Worm (Caenorhabditis elegans) whole organism, L2 larva: ENCODE data around the gene B0284.3.

Experiments
- C34F6.9 ChIP-seq: fragments of 150-350 bp; optimal IDR thresholded peaks from 2 replicates; lab custom pipeline; 2014; ENCODE audit warnings: missing biosample characterization, missing genetic modification characterization
- F13H6.1 ChIP-seq: sonication (generic microtip); optimal IDR thresholded peaks from 2 replicates; lab custom pipeline; 2016; ENCODE audit warnings: missing genetic modification characterization, missing compliant biosample characterization
- Y55F3AM.14 ChIP-seq: fragments of 200-800 bp; sonication (Bioruptor generic); optimal IDR thresholded peaks from 2 replicates; lab custom pipeline; 2018; ENCODE audit warnings: mild to moderate bottlenecking, missing genetic modification characterization, missing compliant biosample characterization
- ZK546.5 ChIP-seq: sonication (generic microtip); optimal IDR thresholded peaks from 2 replicates; lab custom pipeline; 2017; ENCODE audit warnings: missing biosample characterization, missing genetic modification characterization
- alr-1 ChIP-seq: fragments of 150-350 bp; optimal IDR thresholded peaks from 2 replicates; lab custom pipeline; 2014; ENCODE audit warnings: missing biosample characterization, missing genetic modification characterization
- aly-2 ChIP-seq: fragments of 150-350 bp; optimal IDR thresholded peaks from 2 replicates; lab custom pipeline; 2014; ENCODE audit warnings: missing biosample characterization, missing genetic modification characterization
- ama-1 ChIP-seq: fragments of 150-350 bp; optimal IDR thresholded peaks from 2 replicates; lab custom pipeline; 2018; ENCODE audit warnings: inconsistent platforms
- ceh-16 ChIP-seq: fragments of 150-350 bp; optimal IDR thresholded peaks from 2 replicates; lab custom pipeline; 2014; ENCODE audit warnings: missing biosample characterization, missing genetic modification characterization
- ceh-82 ChIP-seq: fragments of 150-350 bp; optimal IDR thresholded peaks from 2 replicates; lab custom pipeline; 2014; ENCODE audit warnings: missing biosample characterization, missing genetic modification characterization
- crh-2 ChIP-seq: sonication (generic microtip); optimal IDR thresholded peaks from 2 replicates; lab custom pipeline; 2017; ENCODE audit warnings: missing biosample characterization, missing genetic modification characterization
- egl-27 ChIP-seq: sonication (generic microtip); optimal IDR thresholded peaks from 3 replicates; lab custom pipeline; 2017; ENCODE audit warnings: missing biosample characterization, missing genetic modification reagents, missing genetic modification characterization
- elt-1 ChIP-seq: fragments of 150-350 bp; optimal IDR thresholded peaks from 2 replicates; lab custom pipeline; 2014; ENCODE audit warnings: missing biosample characterization, missing genetic modification characterization
- fos-1 ChIP-seq: fragments of 150-350 bp; optimal IDR thresholded peaks from 2 replicates; lab custom pipeline; 2014; ENCODE audit warnings: missing biosample characterization, missing genetic modification characterization
- gmeb-1 ChIP-seq: fragments of 150-350 bp; optimal IDR thresholded peaks from 2 replicates; lab custom pipeline; 2014; ENCODE audit warnings: missing biosample characterization, missing genetic modification characterization
- lin-11 ChIP-seq: fragments of 150-350 bp; sonication (generic microtip); optimal IDR thresholded peaks from 2 replicates; lab custom pipeline; 2014; ENCODE audit warnings: missing biosample characterization, missing genetic modification characterization, inconsistent platforms, mixed read lengths
- lin-13 ChIP-seq: fragments of 150-350 bp; optimal IDR thresholded peaks from 2 replicates; lab custom pipeline; 2014; ENCODE audit warnings: missing biosample characterization, missing genetic modification reagents, missing genetic modification characterization
- lin-39 ChIP-seq: fragments of 150-350 bp; optimal IDR thresholded peaks from 2 replicates; lab custom pipeline; 2014; ENCODE audit warnings: missing biosample characterization, missing genetic modification reagents, missing genetic modification characterization
- lsy-2 ChIP-seq, 2 experiments: fragments of 150-350 bp in 1 of 2; sonication (generic microtip) in 1 of 2; optimal IDR thresholded peaks; 2 replicates each; lab custom pipeline; 2014 to 2017; ENCODE audit warnings: missing biosample characterization in 2 of 2, missing genetic modification characterization in 2 of 2
- mbf-1 ChIP-seq: sonication (generic microtip); optimal IDR thresholded peaks from 2 replicates; lab custom pipeline; 2017; ENCODE audit warnings: missing biosample characterization, missing genetic modification characterization
- mdl-1 ChIP-seq, 2 experiments: fragments of 150-350 bp in 1 of 2; sonication (generic microtip) in 1 of 2; optimal IDR thresholded peaks; 2 replicates each; lab custom pipeline; 2017; ENCODE audit warnings: missing biosample characterization in 2 of 2, missing genetic modification characterization in 2 of 2
- nhr-10 ChIP-seq: sonication (generic microtip); optimal IDR thresholded peaks from 2 replicates; lab custom pipeline; 2017; ENCODE audit warnings: missing biosample characterization, missing genetic modification characterization
- nhr-11 ChIP-seq: fragments of 150-350 bp; optimal IDR thresholded peaks from 2 replicates; lab custom pipeline; 2014; ENCODE audit warnings: missing biosample characterization, missing genetic modification characterization
- nhr-12 ChIP-seq: fragments of 150-350 bp; optimal IDR thresholded peaks from 2 replicates; lab custom pipeline; 2014; ENCODE audit warnings: missing biosample characterization, missing genetic modification characterization
- nhr-129 ChIP-seq: fragments of 150-350 bp; optimal IDR thresholded peaks from 2 replicates; lab custom pipeline; 2014; ENCODE audit warnings: missing biosample characterization, missing genetic modification characterization
- nhr-23 ChIP-seq: fragments of 150-350 bp; optimal IDR thresholded peaks from 2 replicates; lab custom pipeline; 2014; ENCODE audit warnings: missing biosample characterization, missing genetic modification reagents, missing genetic modification characterization
- nhr-237 ChIP-seq: fragments of 150-350 bp; optimal IDR thresholded peaks from 2 replicates; lab custom pipeline; 2014; ENCODE audit warnings: missing biosample characterization, missing genetic modification characterization
- nhr-25 ChIP-seq: fragments of 150-350 bp; sonication (generic microtip); optimal IDR thresholded peaks from 3 replicates; lab custom pipeline; 2014; ENCODE audit warnings: missing biosample characterization, missing genetic modification characterization
- nhr-6 ChIP-seq: fragments of 150-350 bp; optimal IDR thresholded peaks from 2 replicates; lab custom pipeline; 2014; ENCODE audit warnings: missing biosample characterization, missing genetic modification characterization
- nhr-77 ChIP-seq: fragments of 150-350 bp; optimal IDR thresholded peaks from 2 replicates; lab custom pipeline; 2014; ENCODE audit warnings: missing biosample characterization, missing genetic modification characterization
- peb-1 ChIP-seq: fragments of 150-350 bp; optimal IDR thresholded peaks from 2 replicates; lab custom pipeline; 2014; ENCODE audit warnings: missing biosample characterization, missing genetic modification characterization
- sem-4 ChIP-seq: fragments of 150-350 bp; optimal IDR thresholded peaks from 2 replicates; lab custom pipeline; 2014; ENCODE audit warnings: missing biosample characterization, missing genetic modification reagents, missing genetic modification characterization
- skn-1 ChIP-seq: sonication (generic microtip); optimal IDR thresholded peaks from 2 replicates; lab custom pipeline; 2017; ENCODE audit warnings: missing biosample characterization, missing genetic modification characterization
- sma-3 ChIP-seq: sonication (generic microtip); optimal IDR thresholded peaks from 2 replicates; lab custom pipeline; 2016; ENCODE audit warnings: missing genetic modification reagents, missing genetic modification characterization, missing compliant biosample characterization
- sma-9 ChIP-seq, 2 experiments: fragments of 150-350 bp in 1 of 2; sonication (generic microtip) in 1 of 2; optimal IDR thresholded peaks; 2 replicates each; lab custom pipeline; 2014 to 2016; ENCODE audit warnings: missing genetic modification characterization in 2 of 2, mild to moderate bottlenecking in 1 of 2, missing biosample characterization in 1 of 2, missing compliant biosample characterization in 1 of 2, missing genetic modification reagents in 1 of 2, moderate library complexity in 1 of 2
- snpc-4 ChIP-seq: fragments of 150-350 bp; optimal IDR thresholded peaks from 2 replicates; lab custom pipeline; 2014; ENCODE audit warnings: missing biosample characterization, missing genetic modification characterization
- unc-39 ChIP-seq: fragments of 150-350 bp; optimal IDR thresholded peaks from 2 replicates; lab custom pipeline; 2014; ENCODE audit warnings: missing biosample characterization, missing genetic modification characterization
- unc-55 ChIP-seq: fragments of 150-350 bp; sonication (generic microtip); optimal IDR thresholded peaks from 3 replicates; lab custom pipeline; 2014; ENCODE audit warnings: missing biosample characterization, missing genetic modification reagents, missing genetic modification characterization
- unc-62 ChIP-seq: fragments of 150-350 bp; optimal IDR thresholded peaks from 2 replicates; lab custom pipeline; 2014; ENCODE audit warnings: missing biosample characterization, missing genetic modification reagents, missing genetic modification characterization
- zag-1 ChIP-seq: fragments of 150-350 bp; optimal IDR thresholded peaks from 2 replicates; lab custom pipeline; 2014; ENCODE audit warnings: missing biosample characterization, missing genetic modification characterization
- ztf-1 ChIP-seq: fragments of 200-800 bp; sonication (Bioruptor generic); conservative IDR thresholded peaks from 2 replicates; pipeline ENCODE4 v1.3.6; 2022; ENCODE audit warnings: missing genetic modification characterization, missing compliant biosample characterization
- ztf-11 ChIP-seq: sonication (generic microtip); optimal IDR thresholded peaks from 2 replicates; lab custom pipeline; 2017; ENCODE audit warnings: missing biosample characterization, missing genetic modification characterization
- ztf-4 ChIP-seq: fragments of 150-350 bp; optimal IDR thresholded peaks from 2 replicates; lab custom pipeline; 2014; ENCODE audit warnings: missing biosample characterization, missing genetic modification characterization

Gene B0284.3

DNA sequence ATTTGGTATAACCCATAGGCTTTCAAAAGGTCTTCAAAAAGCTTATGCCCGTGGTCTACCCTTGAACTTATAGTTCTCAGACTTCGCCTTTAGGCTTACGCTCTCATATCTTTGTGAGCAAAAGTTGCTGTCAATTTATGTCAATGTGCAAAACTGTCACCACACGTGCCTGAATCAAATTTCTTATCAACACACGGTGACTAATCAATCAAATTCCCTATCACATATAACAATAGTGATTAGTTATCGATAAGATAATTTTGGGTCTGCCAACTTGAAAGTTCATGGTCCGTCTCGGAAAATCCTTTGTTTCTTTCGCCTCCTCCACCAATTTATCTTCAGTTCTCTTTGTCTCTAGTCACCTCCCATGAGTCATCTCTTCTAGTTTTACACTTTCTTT lies 22.2 kb downstream of the B0284.3 start:
- TF ChIP-seq fos-1 (tag; lab: Kevin White, UChicago): peak; percentile 78
- peak; percentile 22 for TF ChIP-seq nhr-129 (tag; lab: Kevin White, UChicago)
- TF ChIP-seq lin-11 (tag; lab: Kevin White, UChicago): no peak
- TF ChIP-seq gmeb-1 (tag; lab: Kevin White, UChicago): no peak

DNA sequence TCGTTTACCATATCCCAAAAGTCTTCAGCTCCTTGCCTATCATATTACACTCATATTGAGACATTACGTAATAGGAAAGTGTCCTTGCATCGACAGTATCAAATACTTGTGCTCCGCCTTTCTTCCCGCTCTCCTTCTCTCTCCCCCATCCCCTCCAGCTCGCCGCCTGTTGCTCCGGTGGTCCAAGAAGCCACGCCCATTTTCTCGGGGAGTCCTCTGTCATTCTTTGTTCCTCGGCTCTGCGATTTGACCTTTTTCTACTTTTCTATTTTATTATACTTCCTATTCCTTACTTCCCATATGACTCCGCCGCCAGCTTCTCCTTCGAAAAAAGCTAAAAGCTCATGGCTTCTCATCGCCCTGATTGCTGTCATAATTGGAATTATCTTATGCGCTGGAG lies 23.2 kb downstream of the B0284.3 start, which contains the start of gene mnp-1:
Gene mnp-1 (plus strand): TSS at position 211 of the 400 bp plus-strand sequence.
- TF ChIP-seq nhr-6 (tag; lab: Kevin White, UChicago): no peak
- TF ChIP-seq, all 48 proteins: peak for 0

- no peak for TF ChIP-seq ceh-82 (tag; lab: Kevin White, UChicago)
- no peak for TF ChIP-seq snpc-4 (tag; lab: Kevin White, UChicago)
- no peak for TF ChIP-seq lin-11 (tag; lab: Kevin White, UChicago)
- no peak for TF ChIP-seq nhr-23
- TF ChIP-seq nhr-25 (tag; lab: Kevin White, UChicago): no peak
- TF ChIP-seq, all 48 proteins: peak for 0
Observed at ce11 chrIII:4349799-4350198, 29.8 kb downstream of the B0284.3 start, which contains the start of gene B0285.6. B0285.6 (plus strand) TSS chrIII:4350099.

DNA sequence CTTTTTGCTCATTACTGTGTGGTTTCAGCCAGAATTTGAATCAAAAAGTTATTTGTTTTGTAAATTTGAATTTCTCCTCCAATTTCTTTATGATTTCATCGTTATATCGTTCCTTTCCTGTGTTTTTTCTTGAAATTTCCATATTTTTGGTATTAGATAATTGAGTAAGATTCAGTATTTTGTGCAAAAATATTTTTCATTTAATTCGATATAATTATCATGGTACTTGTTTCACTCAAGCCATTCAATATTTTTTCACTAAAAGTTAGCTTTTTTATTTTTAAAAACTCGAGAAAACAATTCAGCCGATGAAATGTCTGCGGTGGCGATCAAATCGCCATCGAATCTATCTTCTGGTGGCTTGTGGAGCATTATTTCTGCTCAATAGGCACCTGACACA lies 34.6 kb downstream of the B0284.3 start, which contains the start of gene hse-5:
Gene hse-5 (plus strand): TSS at position 301 of the 400 bp plus-strand sequence.
- TF ChIP-seq sma-9 (GFP tag; optimal IDR thresholded peaks at IDR 0.05; lab: Kevin White, UChicago) (no peak), sma-9 (tag; optimal IDR thresholded peaks at IDR 0.05; lab: Kevin White, UChicago) (no peak), nhr-129 (tag; lab: Kevin White, UChicago) (no peak), aly-2 (tag; lab: Kevin White, UChicago) (no peak), nhr-77 (tag; lab: Kevin White, UChicago) (no peak), sem-4 (tag; lab: Kevin White, UChicago) (no peak), ZK546.5 (tag; lab: Kevin White, UChicago) (no peak), ztf-1 (GFP tag; lab: Robert Waterston, UW) (no peak), C34F6.9 (tag; lab: Kevin White, UChicago) (no peak), ceh-82 (tag; lab: Kevin White, UChicago) (no peak), mdl-1 (tag; optimal IDR thresholded peaks at IDR 0.05; lab: Kevin White, UChicago) (no peak), alr-1 (tag; lab: Kevin White, UChicago) (no peak), unc-55 (no peak), ztf-11 (no peak)
- TF ChIP-seq, all 48 proteins: peak for 0

DNA sequence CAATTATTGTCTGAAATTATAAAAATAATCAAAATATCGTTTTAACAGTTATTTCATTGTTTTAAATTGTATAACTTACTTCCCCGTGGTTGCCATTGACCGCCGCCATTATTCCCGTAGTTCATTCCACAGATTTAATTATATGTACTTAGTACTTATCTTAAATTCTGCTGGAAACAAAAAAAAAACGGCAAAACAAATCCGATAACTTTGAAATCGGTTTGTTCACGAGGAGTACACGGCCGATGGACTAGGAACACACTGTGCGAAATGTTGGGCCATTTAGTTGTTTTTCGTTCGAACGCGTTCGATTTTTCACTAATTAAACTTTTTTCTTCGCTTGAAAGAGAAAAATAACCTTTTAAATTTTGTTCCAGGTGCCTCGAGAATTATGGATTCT lies 36.5 kb downstream of the B0284.3 start, which contains the start of the genes B0285.3 and lcmt-1:
Gene B0285.3 (minus strand): TSS at position 267 of the 400 bp plus-strand sequence.
Gene lcmt-1 (plus strand): TSS at position 377 of the 400 bp plus-strand sequence.
- TF ChIP-seq ztf-1 (GFP tag; lab: Robert Waterston, UW) (no peak), sma-3 (GFP tag; lab: Kevin White, UChicago) (peak; percentile 39), egl-27 (no peak), nhr-25 (tag; lab: Kevin White, UChicago) (peak; percentile 29), gmeb-1 (tag; lab: Kevin White, UChicago) (peak; percentile 54), nhr-12 (tag; lab: Kevin White, UChicago) (no peak), nhr-129 (tag; lab: Kevin White, UChicago) (no peak), zag-1 (tag; lab: Kevin White, UChicago) (no peak), peb-1 (tag; lab: Kevin White, UChicago) (no peak), nhr-10 (no peak), snpc-4 (tag; lab: Kevin White, UChicago) (no peak), mbf-1 (no peak), lin-11 (tag; lab: Kevin White, UChicago) (no peak), sem-4 (tag; lab: Kevin White, UChicago) (no peak), Y55F3AM.14 (GFP tag; lab: Kevin White, UChicago) (no peak), ztf-4 (tag; lab: Kevin White, UChicago) (no peak), lin-13 (GFP tag; lab: Kevin White, UChicago) (no peak), lin-39 (tag; lab: Kevin White, UChicago) (no peak), unc-39 (tag; lab: Kevin White, UChicago) (no peak), skn-1 (tag; lab: Kevin White, UChicago) (no peak), elt-1 (tag; lab: Kevin White, UChicago) (no peak), ceh-16 (tag; lab: Kevin White, UChicago) (no peak), C34F6.9 (tag; lab: Kevin White, UChicago) (peak; percentile 50), ZK546.5 (tag; lab: Kevin White, UChicago) (no peak), unc-55 (peak; percentile 40), crh-2 (tag; lab: Kevin White, UChicago) (peak; percentile 24), nhr-23 (no peak), nhr-11 (tag; lab: Kevin White, UChicago) (no peak), sma-9 (GFP tag; optimal IDR thresholded peaks at IDR 0.05; lab: Kevin White, UChicago) (peak; percentile 17), sma-9 (tag; optimal IDR thresholded peaks at IDR 0.05; lab: Kevin White, UChicago) (no peak), nhr-77 (tag; lab: Kevin White, UChicago) (no peak), lsy-2 (tag; optimal IDR thresholded peaks at IDR 0.05; lab: Kevin White, UChicago) (peak in 1 of 2 experiments; percentile 68), aly-2 (tag; lab: Kevin White, UChicago) (no peak), F13H6.1 (tag; lab: Kevin White, UChicago) (peak; percentile 43), nhr-237 (no peak), unc-62 (GFP tag; lab: Kevin White, UChicago) (no peak), ama-1 (lab: Kevin White, UChicago) (no peak)
- TF ChIP-seq, all 48 proteins: peak for 9
